Fruit fly (Drosophila melanogaster): ENCODE results near the gene CG34030.

Gene CG34030

DNA sequence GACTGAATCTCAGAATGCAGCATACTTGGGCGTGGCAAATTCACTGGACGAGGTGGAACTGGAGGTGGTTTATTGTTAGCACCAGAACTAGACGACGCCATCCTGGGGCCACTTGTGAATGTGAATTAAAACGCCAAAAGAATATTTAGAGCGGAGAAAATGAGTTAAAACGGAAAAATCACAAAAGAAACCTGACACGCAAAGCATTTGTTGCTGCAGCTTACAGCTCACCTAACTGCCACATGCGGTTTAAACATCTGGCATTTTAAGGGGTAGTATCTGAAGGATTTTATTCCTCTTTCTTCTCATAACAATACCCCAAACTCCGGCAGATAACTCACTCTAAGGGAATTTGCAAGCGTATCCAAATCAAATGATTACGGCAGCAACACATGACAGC, at the start of gene CG34030:
Gene CG34030, minus strand, starts transcription at position 101 of the 400 bp plus-strand sequence.
- TF ChIP-seq insv (optimal IDR thresholded peaks at IDR 0.05), result no peak
- TF ChIP-seq Myc (optimal IDR thresholded peaks at IDR 0.05), result no peak
- no peak for TF ChIP-seq Sin3A (optimal IDR thresholded peaks at IDR 0.05)
- TF ChIP-seq psq (optimal IDR thresholded peaks at IDR 0.05), result no peak
- TF ChIP-seq h (optimal IDR thresholded peaks at IDR 0.05), result no peak
- TF ChIP-seq ttk (optimal IDR thresholded peaks at IDR 0.05), result no peak

DNA sequence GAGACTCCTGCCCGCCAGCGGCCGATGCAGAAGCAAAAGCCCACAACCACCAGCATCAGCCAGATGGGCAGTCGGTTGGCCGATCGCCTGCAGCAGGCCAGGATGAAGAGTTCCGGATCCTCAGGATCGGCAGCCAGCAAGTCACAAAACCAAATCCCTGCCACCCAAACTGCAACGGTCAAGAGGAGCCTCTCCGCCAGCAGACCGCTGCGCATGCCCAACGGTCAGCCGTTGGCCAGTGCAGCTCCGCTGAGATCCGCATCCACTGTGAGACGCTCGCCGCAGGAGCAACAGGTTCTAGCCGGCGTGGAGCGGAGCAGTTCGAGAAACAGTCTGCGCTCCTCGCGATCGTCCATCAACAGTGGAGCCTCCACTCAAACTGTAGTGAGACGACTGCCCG, 47.1 kb upstream of the CG34030 start:
- TF ChIP-seq insv (optimal IDR thresholded peaks at IDR 0.05) (no peak), psq (optimal IDR thresholded peaks at IDR 0.05) (no peak), Sin3A (optimal IDR thresholded peaks at IDR 0.05) (no peak), ttk (optimal IDR thresholded peaks at IDR 0.05) (no peak)

DNA sequence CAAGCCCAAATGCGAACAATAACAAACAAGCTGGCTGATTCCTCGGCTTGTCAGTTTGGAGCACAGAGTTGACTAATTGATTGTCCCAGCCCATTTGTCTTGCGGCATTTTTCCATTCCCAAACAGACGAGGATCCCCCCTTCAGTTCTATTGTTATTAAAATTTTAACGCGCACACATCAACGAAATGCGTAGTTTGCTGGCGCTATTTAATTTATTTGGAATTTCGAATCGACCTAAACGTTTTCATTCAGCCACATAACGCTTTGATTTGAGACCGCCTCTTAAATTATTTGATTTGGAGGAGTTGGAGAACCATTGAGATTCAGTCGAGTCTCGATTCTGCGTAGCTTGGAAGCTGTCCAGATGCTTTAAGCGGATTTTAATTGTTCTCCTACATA, 40.9 kb upstream of the CG34030 start:
- TF ChIP-seq ttk (optimal IDR thresholded peaks at IDR 0.05) (no peak), insv (optimal IDR thresholded peaks at IDR 0.05) (no peak), psq (optimal IDR thresholded peaks at IDR 0.05) (no peak), Myc (optimal IDR thresholded peaks at IDR 0.05) (no peak), h (optimal IDR thresholded peaks at IDR 0.05) (no peak), Sin3A (optimal IDR thresholded peaks at IDR 0.05) (no peak)

DNA sequence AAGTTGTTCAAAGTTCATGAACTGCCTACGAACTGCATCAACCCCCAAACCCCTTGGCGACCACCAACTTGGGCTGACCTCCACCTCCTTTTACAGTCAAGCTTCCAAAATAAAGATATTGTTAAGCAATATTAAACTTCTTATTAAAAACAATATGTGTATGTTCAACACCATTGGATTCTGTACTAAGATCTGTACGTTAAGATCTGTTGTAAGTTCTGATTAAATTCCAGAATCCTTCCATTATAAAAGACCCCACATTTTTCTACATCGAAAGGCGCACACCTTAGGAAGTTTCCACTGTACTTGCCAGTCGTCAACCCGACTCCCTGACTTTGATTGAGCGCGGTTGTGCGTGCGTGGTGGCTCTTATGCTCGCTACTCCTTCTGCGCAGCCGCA, 38.0 kb upstream of the CG34030 start:
- TF ChIP-seq psq (optimal IDR thresholded peaks at IDR 0.05) (no peak), Sin3A (optimal IDR thresholded peaks at IDR 0.05) (no peak), h (optimal IDR thresholded peaks at IDR 0.05) (no peak), insv (optimal IDR thresholded peaks at IDR 0.05) (no peak), ttk (optimal IDR thresholded peaks at IDR 0.05) (no peak), Myc (optimal IDR thresholded peaks at IDR 0.05) (no peak)

DNA sequence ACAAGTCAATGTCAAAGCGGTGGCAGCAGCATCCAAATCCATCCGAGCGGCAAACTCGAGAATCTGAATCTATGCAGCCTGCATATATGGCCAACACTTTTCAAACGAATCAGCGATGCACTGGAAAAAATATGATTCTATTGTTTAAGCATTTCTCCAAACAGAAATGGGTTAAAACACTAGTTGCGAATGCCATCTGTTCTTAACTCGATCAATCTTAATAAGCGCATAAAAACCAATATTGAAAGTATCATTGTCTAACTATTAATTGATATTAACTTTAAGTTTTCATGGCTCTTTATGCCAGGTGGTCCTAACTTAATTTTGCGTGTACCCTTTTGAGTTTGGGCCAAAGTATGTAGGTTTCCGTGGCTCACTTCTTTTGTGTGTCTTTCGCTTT, 30.6 kb upstream of the CG34030 start:
- TF ChIP-seq psq (optimal IDR thresholded peaks at IDR 0.05) (no peak), Myc (optimal IDR thresholded peaks at IDR 0.05) (no peak), Sin3A (optimal IDR thresholded peaks at IDR 0.05) (no peak), h (optimal IDR thresholded peaks at IDR 0.05) (no peak), insv (optimal IDR thresholded peaks at IDR 0.05) (no peak), ttk (optimal IDR thresholded peaks at IDR 0.05) (no peak)

DNA sequence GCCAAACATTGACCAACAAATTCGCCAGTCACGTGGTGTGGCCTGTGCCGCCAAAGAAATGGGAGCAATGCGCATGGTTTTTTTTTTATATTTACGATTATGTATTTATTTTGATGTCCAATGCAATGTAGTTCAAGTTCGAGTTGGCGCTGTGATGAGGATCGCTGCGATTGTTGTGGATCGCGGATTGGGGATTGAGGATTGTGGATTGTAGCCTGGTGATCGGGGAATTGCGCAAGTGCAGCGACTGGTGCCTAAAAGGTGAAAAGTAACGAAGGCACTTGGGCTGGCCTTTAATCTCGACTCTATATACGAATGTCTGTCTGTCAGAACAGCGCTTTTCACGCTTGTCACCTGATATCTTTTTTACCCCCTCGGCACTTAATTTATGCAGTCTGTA, 29.4 kb upstream of the CG34030 start:
- no peak for TF ChIP-seq Myc (optimal IDR thresholded peaks at IDR 0.05)
- no peak for TF ChIP-seq Sin3A (optimal IDR thresholded peaks at IDR 0.05)

DNA sequence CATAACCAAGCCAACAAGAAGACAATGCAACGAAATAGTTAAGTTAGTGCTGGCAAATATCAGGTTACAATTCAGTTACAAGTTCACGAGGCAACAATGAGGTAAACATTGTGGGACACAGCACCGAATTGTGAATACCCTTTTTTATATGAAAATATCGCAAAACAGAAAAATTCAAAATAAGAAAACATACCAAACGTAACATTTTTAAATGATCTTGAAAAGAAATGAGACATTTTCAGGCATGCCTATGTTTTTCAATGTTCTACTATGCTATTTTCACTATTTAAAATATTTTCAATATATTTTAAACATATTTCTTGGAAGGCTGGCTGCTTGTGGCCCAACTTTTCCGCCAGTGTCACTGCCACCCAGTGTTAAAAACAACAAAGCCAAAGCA, 28.9 kb upstream of the CG34030 start:
- TF ChIP-seq insv (optimal IDR thresholded peaks at IDR 0.05) (no peak), Sin3A (optimal IDR thresholded peaks at IDR 0.05) (no peak), h (optimal IDR thresholded peaks at IDR 0.05) (no peak), Myc (optimal IDR thresholded peaks at IDR 0.05) (no peak), psq (optimal IDR thresholded peaks at IDR 0.05) (no peak), ttk (optimal IDR thresholded peaks at IDR 0.05) (no peak)

DNA sequence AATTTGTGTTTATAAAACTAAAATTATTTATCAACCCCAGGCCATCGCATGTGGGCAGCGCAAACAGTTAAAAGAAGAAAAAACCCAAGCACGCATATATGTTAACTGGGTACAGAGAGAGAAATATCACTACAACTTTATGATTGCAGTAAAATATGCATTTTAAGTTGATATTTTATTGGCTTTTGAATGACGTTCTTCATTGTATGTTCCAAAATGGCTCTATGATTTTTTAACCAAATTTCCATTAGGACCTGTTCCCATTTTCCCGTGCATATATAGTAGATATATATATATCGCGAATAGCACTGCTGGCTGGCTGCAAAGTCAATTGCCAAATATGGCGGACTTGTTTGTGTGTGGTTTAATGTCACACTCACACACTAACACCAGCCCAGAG, 21.5 kb upstream of the CG34030 start:
- TF ChIP-seq Myc (optimal IDR thresholded peaks at IDR 0.05), result no peak
- TF ChIP-seq insv (optimal IDR thresholded peaks at IDR 0.05), result no peak
- TF ChIP-seq h (optimal IDR thresholded peaks at IDR 0.05), result no peak
- TF ChIP-seq psq (optimal IDR thresholded peaks at IDR 0.05), result no peak
- TF ChIP-seq ttk (optimal IDR thresholded peaks at IDR 0.05), result no peak
- no peak for TF ChIP-seq Sin3A (optimal IDR thresholded peaks at IDR 0.05)

DNA sequence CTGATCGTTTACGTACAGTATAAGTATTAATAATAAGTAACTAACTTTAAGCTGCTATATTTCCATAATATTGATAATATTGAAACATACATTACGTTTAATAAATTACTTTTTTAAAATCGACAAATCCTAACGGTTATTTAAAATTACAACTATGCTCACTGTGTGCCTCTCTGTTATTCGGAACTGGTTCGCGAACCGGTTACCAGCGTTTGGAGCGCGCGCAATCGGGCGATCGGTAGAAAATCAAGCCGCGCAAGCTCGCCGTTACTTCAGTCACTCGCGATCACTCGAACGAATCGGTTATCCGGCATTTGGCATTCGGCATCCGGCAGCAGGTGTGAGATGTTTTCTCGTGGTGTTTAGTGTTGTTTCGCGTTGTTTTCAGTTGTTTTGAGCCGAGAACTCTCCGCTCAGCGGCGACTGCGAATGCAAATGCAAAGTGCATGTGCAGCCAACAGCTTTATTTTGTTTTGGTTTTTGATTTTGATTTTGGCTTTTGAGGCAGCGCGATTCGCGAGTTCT, 19.6 kb upstream of the CG34030 start, which contains the start of gene form3:
Gene form3, plus strand, starts transcription at position 271 of the 525 bp plus-strand sequence.
- no peak for TF ChIP-seq Sin3A (optimal IDR thresholded peaks at IDR 0.05)
- TF ChIP-seq h (optimal IDR thresholded peaks at IDR 0.05), result no peak
- no peak for TF ChIP-seq psq (optimal IDR thresholded peaks at IDR 0.05)
- TF ChIP-seq insv (optimal IDR thresholded peaks at IDR 0.05), result no peak
- TF ChIP-seq Myc (optimal IDR thresholded peaks at IDR 0.05), result no peak
- no peak for TF ChIP-seq ttk (optimal IDR thresholded peaks at IDR 0.05)

DNA sequence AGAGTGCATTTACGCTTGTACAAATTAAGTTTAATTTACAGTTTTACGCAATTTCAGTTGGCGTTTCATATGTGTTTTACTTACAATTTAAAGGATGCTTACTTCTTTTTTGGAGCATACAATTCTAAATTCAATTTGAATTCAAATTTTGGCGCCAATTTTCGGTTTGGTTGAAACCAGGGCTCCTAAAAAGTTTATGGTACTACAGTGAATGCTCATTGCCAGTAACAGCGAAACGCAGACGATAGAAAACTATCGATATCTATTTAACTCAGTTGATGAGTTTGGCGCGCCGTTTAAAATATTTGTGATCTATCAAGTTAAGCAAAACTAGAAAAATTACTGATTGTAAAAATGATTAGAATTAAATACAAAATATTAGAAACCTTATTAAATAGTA, 19.0 kb upstream of the CG34030 start:
- TF ChIP-seq insv (optimal IDR thresholded peaks at IDR 0.05), result no peak
- no peak for TF ChIP-seq ttk (optimal IDR thresholded peaks at IDR 0.05)
- TF ChIP-seq psq (optimal IDR thresholded peaks at IDR 0.05), result no peak
- TF ChIP-seq Myc (optimal IDR thresholded peaks at IDR 0.05), result no peak
- no peak for TF ChIP-seq h (optimal IDR thresholded peaks at IDR 0.05)
- no peak for TF ChIP-seq Sin3A (optimal IDR thresholded peaks at IDR 0.05)

DNA sequence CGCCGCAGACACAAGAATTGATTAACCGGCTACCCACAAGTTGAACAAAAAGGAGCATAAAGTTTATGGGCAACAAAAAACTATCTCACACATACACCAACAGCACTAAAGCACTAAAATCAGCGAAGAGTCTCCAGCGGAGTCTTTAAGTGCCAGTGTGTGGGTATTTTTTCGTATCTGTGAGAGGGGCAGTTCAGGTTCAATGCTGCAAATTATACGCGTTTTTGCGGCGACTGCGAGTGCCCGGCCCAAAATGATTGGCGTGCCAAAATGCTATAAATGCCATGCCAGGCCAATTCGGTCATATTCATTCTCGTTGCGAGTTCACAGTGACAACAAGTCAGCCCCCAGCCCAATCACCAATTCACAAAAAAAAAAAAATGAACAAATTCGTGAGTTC, 17.9 kb upstream of the CG34030 start, which contains the start of gene Cpr65Ec:
Gene Cpr65Ec, plus strand, starts transcription at position 301 of the 400 bp plus-strand sequence.
- TF ChIP-seq insv (optimal IDR thresholded peaks at IDR 0.05) (no peak), psq (optimal IDR thresholded peaks at IDR 0.05) (no peak), Sin3A (optimal IDR thresholded peaks at IDR 0.05) (no peak), Myc (optimal IDR thresholded peaks at IDR 0.05) (no peak), h (optimal IDR thresholded peaks at IDR 0.05) (no peak), ttk (optimal IDR thresholded peaks at IDR 0.05) (no peak)

DNA sequence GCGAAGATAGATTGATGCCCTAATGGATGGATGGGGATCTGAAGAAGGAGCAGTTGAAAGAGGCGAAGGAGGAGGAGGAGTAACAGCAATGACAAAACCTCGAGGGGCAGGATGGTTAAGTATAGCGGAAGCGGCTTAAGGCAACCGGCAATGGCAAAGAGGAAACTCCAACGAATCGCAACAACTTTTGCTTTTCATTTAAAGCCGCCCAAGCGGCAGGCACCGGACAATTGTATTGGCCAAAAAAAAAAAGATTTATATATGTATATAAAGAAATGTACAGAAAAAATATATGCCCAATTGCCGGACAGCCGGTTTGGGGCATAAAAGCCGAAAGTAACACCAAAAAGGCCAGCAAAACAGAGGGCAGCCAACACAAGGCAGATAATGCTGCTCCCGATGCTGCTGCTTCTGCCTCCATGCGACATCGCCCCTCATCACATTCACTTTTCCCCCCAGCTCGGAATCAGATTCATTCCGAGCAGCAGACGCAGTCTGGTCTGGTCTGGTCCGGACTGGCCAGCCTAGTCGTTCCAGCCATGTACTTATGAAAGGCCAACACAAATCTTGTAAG, 16.4 kb upstream of the CG34030 start:
- no peak for TF ChIP-seq Sin3A (optimal IDR thresholded peaks at IDR 0.05)
- TF ChIP-seq psq (optimal IDR thresholded peaks at IDR 0.05), result no peak
- TF ChIP-seq h (optimal IDR thresholded peaks at IDR 0.05), result no peak
- no peak for TF ChIP-seq ttk (optimal IDR thresholded peaks at IDR 0.05)
- no peak for TF ChIP-seq Myc (optimal IDR thresholded peaks at IDR 0.05)
- TF ChIP-seq insv (optimal IDR thresholded peaks at IDR 0.05), result no peak

DNA sequence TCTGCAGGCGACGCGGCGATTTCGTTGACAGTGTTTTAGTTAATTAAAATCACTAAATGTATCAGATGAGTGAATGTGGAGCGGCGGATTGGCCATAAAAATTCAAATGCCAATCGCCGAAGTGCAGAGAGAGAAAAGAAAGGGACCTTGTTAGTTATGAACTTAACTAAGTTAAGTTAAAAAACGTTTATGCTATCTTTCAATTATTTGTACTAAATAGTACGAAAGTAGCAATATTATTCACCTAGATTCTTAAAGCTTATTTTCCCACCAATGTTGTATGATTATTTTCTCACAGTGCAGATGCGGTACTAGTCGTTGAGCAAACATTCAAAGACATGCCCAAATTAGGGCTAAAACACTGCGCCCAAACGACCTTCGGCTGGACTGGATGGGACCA, 15.7 kb upstream of the CG34030 start:
- TF ChIP-seq psq (optimal IDR thresholded peaks at IDR 0.05) (no peak), ttk (optimal IDR thresholded peaks at IDR 0.05) (no peak), insv (optimal IDR thresholded peaks at IDR 0.05) (no peak), Sin3A (optimal IDR thresholded peaks at IDR 0.05) (no peak), h (optimal IDR thresholded peaks at IDR 0.05) (no peak), Myc (optimal IDR thresholded peaks at IDR 0.05) (no peak)

Measured in Kc167 (cell line).